Worm (Caenorhabditis elegans): Measurements from ENCODE around the gene sri-20.
A peak's percentile ranks its signal among the peaks of the same experiment; 100 is the strongest.

The sri-20 gene

ce11 chrV:10328080-10328479 is 40.3 kb upstream of the sri-20 start:
- TF ChIP-seq dpl-1 (GFP tag; optimal IDR thresholded peaks at IDR 0.05), result no peak
- no peak for TF ChIP-seq madf-10 (tag; optimal IDR thresholded peaks at IDR 0.05)
- TF ChIP-seq hrde-1 (tag; optimal IDR thresholded peaks at IDR 0.05; ENCODE audit: borderline replicate concordance), result no peak
- no peak for TF ChIP-seq lin-35 (GFP tag; optimal IDR thresholded peaks at IDR 0.05)
- TF ChIP-seq snpc-3.4 (tag; optimal IDR thresholded peaks at IDR 0.05), result no peak

ce11 chrV:10332012-10332411 is 36.3 kb upstream of the sri-20 start, which contains the start of gene crm-1:
TSS of gene crm-1 (minus strand) at chrV:10332112.
- no peak for TF ChIP-seq dpff-1 (tag; optimal IDR thresholded peaks at IDR 0.05)
- TF ChIP-seq madf-3 (GFP tag; IDR thresholded peaks at IDR 0.05), result 0 out of 2 replicates have a peak, but pooled peaks have one; percentile 22
- TF ChIP-seq egrh-3 (GFP tag; IDR thresholded peaks at IDR 0.05), result no peak

- TF ChIP-seq lsy-27 (tag; optimal IDR thresholded peaks at IDR 0.05; ENCODE audit: borderline replicate concordance, insufficient read depth), result no peak
- TF ChIP-seq F52B5.7 (tag; optimal IDR thresholded peaks at IDR 0.05), result no peak
- TF ChIP-seq atf-7 (tag; optimal IDR thresholded peaks at IDR 0.05), result peak; percentile 78
- TF ChIP-seq mes-4 (tag; optimal IDR thresholded peaks at IDR 0.05), result no peak
- TF ChIP-seq nhr-90 (tag; optimal IDR thresholded peaks at IDR 0.05), result peak; percentile 17
- no peak for TF ChIP-seq dpff-1 (tag; optimal IDR thresholded peaks at IDR 0.05)
- TF ChIP-seq aptf-3 (GFP tag; IDR thresholded peaks at IDR 0.05), result no peak
- 0 out of 2 replicates have a peak, but pooled peaks have one; percentile 17 for TF ChIP-seq egl-44 (GFP tag; IDR thresholded peaks at IDR 0.05)
- no peak for TF ChIP-seq hmg-1.2 (GFP tag; IDR thresholded peaks at IDR 0.05)
- TF ChIP-seq Y79H2A.3 (GFP tag; conservative IDR thresholded peaks at IDR 0.05), result no peak
- peak; percentile 17; the same call in 1 of the 2 replicates for TF ChIP-seq dox-1 (GFP tag; IDR thresholded peaks at IDR 0.05)
- peak; percentile 71 for TF ChIP-seq unc-62 (GFP tag; optimal IDR thresholded peaks at IDR 0.05)
- TF ChIP-seq C06A6.2 (GFP tag; conservative IDR thresholded peaks at IDR 0.05), result 0 out of 2 replicates have a peak, but pooled peaks have one; percentile 11
- TF ChIP-seq lin-26 (GFP tag; IDR thresholded peaks at IDR 0.05), result no peak
- peak; percentile 63 for TF ChIP-seq ztf-22 (GFP tag; optimal IDR thresholded peaks at IDR 0.05)
- peak; percentile 6 for TF ChIP-seq tbp1 (GFP tag; optimal IDR thresholded peaks at IDR 0.05)
- TF ChIP-seq cebp-1 (GFP tag; IDR thresholded peaks at IDR 0.05), result no peak
- peak; percentile 57 for TF ChIP-seq cebp-1 (tag; optimal IDR thresholded peaks at IDR 0.05)
- TF ChIP-seq let-607 (tag; optimal IDR thresholded peaks at IDR 0.05), result peak; percentile 33 to 43
- peak; percentile 60 for TF ChIP-seq ets-4 (GFP tag; optimal IDR thresholded peaks at IDR 0.05)
- TF ChIP-seq nhr-80 (tag; optimal IDR thresholded peaks at IDR 0.05), result peak; percentile 97
These were observed 34.5 kb upstream of the sri-20 start for ce11 chrV:10333843-10334242.

ce11 chrV:10338305-10338992 is 29.9 kb upstream of the sri-20 start, which contains the start of gene arx-2:
TSS of gene arx-2 (minus strand) at chrV:10338355.
- TF ChIP-seq D2030.7 (GFP tag; IDR thresholded peaks at IDR 0.05) (no peak), mcd-1 (GFP tag; IDR thresholded peaks at IDR 0.05) (peak; percentile 61), K11D2.4 (GFP tag; IDR thresholded peaks at IDR 0.05) (no peak), lin-54 (GFP tag; optimal IDR thresholded peaks at IDR 0.05) (peak; percentile 32), madf-10 (tag; optimal IDR thresholded peaks at IDR 0.05) (no peak), zfh-2 (GFP tag; conservative IDR thresholded peaks at IDR 0.05) (no peak), ekl-4 (GFP tag; IDR thresholded peaks at IDR 0.05) (no peak), F23B12.7 (tag; optimal IDR thresholded peaks at IDR 0.05; ENCODE audit: insufficient read depth) (peak; percentile 38), snpc-4 (GFP tag; optimal IDR thresholded peaks at IDR 0.05) (no peak), snpc-4 (tag; optimal IDR thresholded peaks at IDR 0.05) (peak in 1 of 4 experiments; percentile 15), nfyb-1 (GFP tag; IDR thresholded peaks at IDR 0.05) (no peak), B0035.1 (tag; optimal IDR thresholded peaks at IDR 0.05) (no peak), lsl-1 (GFP tag; optimal IDR thresholded peaks at IDR 0.05) (peak; percentile 5), ceh-27 (GFP tag; optimal IDR thresholded peaks at IDR 0.05) (no peak), hlh-12 (tag; optimal IDR thresholded peaks at IDR 0.05) (no peak), ceh-58 (GFP tag; IDR thresholded peaks at IDR 0.05) (no peak), ztf-18 (tag; optimal IDR thresholded peaks at IDR 0.05) (peak; percentile 43), hmg-1.2 (GFP tag; IDR thresholded peaks at IDR 0.05) (peak; percentile 43; the same call in 1 of the 2 replicates)
